Fruit fly (Drosophila melanogaster) whole organism, wandering third instar larva: ENCODE measurements around the gene CG32032.

Experiments
- Abd-B ChIP-seq: fragments of >200 bp; optimal IDR thresholded peaks from 2 replicates; lab custom pipeline; 2017; ENCODE audit warnings: missing biosample characterization, missing genetic modification characterization
- CG32264 ChIP-seq: fragments of 200-800 bp; sonication (Bioruptor generic); optimal IDR thresholded peaks from 2 replicates; lab custom pipeline; 2016; ENCODE audit warnings: missing biosample characterization, missing genetic modification characterization
- CG9705 ChIP-seq: fragments of 200-800 bp; sonication (Bioruptor generic); optimal IDR thresholded peaks from 2 replicates; lab custom pipeline; 2018; ENCODE audit warnings: missing biosample characterization, mild to moderate bottlenecking, missing genetic modification characterization
- CrebA ChIP-seq: fragments of 200-800 bp; sonication (Bioruptor generic); optimal IDR thresholded peaks from 2 replicates; lab custom pipeline; 2016; ENCODE audit warnings: missing biosample characterization, mild to moderate bottlenecking, missing genetic modification characterization, borderline replicate concordance
- Dfd ChIP-seq: fragments of >200 bp; optimal IDR thresholded peaks from 2 replicates; lab custom pipeline; 2017; ENCODE audit warnings: missing biosample characterization, missing genetic modification characterization
- Dif ChIP-seq: fragments of 200-275, 200-300 bp; sonication (Bioruptor generic); optimal IDR thresholded peaks from 2 replicates; lab custom pipeline; 2018; ENCODE audit warnings: missing biosample characterization, missing genetic modification characterization; ENCODE audit not compliant: partially characterized antibody
- GATAd ChIP-seq: sonication (Bioruptor generic); optimal IDR thresholded peaks from 2 replicates; lab custom pipeline; 2016; ENCODE audit warnings: missing biosample characterization, missing genetic modification characterization
- HLH106 ChIP-seq: fragments of 200-800 bp; optimal IDR thresholded peaks from 3 replicates; lab custom pipeline; 2019; ENCODE audit warnings: missing biosample characterization, mild to moderate bottlenecking, missing genetic modification characterization, moderate library complexity
- Hnf4 ChIP-seq: fragments of 200-800 bp; sonication (Bioruptor generic); optimal IDR thresholded peaks from 2 replicates; lab custom pipeline; 2016; ENCODE audit warnings: missing biosample characterization, mild to moderate bottlenecking, missing genetic modification characterization
- Hr78 ChIP-seq: fragments of >200 bp; optimal IDR thresholded peaks from 2 replicates; lab custom pipeline; 2017; ENCODE audit warnings: missing biosample characterization, missing genetic modification characterization
- Hr83 ChIP-seq: fragments of 200-300 bp; sonication (Bioruptor generic); optimal IDR thresholded peaks from 2 replicates; lab custom pipeline; 2016; ENCODE audit warnings: missing biosample characterization, mild to moderate bottlenecking, missing genetic modification characterization, moderate library complexity; ENCODE audit not compliant: poor library complexity, severe bottlenecking
- Jra ChIP-seq: sonication (Bioruptor generic); optimal IDR thresholded peaks from 2 replicates; lab custom pipeline; 2016; ENCODE audit warnings: missing biosample characterization, missing genetic modification characterization
- Mio ChIP-seq: sonication (Bioruptor generic); optimal IDR thresholded peaks from 2 replicates; lab custom pipeline; 2016; ENCODE audit warnings: missing biosample characterization, missing genetic modification characterization
- Myc ChIP-seq: fragments of >200 bp; optimal IDR thresholded peaks from 2 replicates; lab custom pipeline; 2017
- N ChIP-seq: fragments of >200 bp; optimal IDR thresholded peaks from 2 replicates; lab custom pipeline; 2018; ENCODE audit warnings: missing biosample characterization, missing external identifiers, missing genetic modification characterization
- OdsH ChIP-seq: fragments of 200-800 bp; sonication (Bioruptor generic); optimal IDR thresholded peaks from 2 replicates; lab custom pipeline; 2016; ENCODE audit warnings: missing biosample characterization, mild to moderate bottlenecking, missing genetic modification characterization
- Rel ChIP-seq, 2 experiments: fragments of 200-800 bp; sonication (Bioruptor generic) in 1 of 2; optimal IDR thresholded peaks; 2 replicates in 1 of 2; 3 replicates in 1 of 2; lab custom pipeline; 2016 to 2019; ENCODE audit warnings: mild to moderate bottlenecking in 2 of 2, missing biosample characterization in 2 of 2, missing genetic modification characterization in 2 of 2, moderate library complexity in 1 of 2
- Sp1 ChIP-seq: fragments of 200-800 bp; sonication (Bioruptor generic); optimal IDR thresholded peaks from 3 replicates; lab custom pipeline; 2019; ENCODE audit warnings: missing biosample characterization, mild to moderate bottlenecking, missing genetic modification characterization, moderate library complexity
- Vsx2 ChIP-seq: fragments of 200-300, 225-300 bp; sonication (Bioruptor generic); optimal IDR thresholded peaks from 2 replicates; lab custom pipeline; 2018; ENCODE audit warnings: missing biosample characterization, missing genetic modification characterization; ENCODE audit not compliant: partially characterized antibody
- br ChIP-seq: fragments of 200-800 bp; sonication (Bioruptor generic); optimal IDR thresholded peaks from 2 replicates; lab custom pipeline; 2016; ENCODE audit warnings: missing biosample characterization, missing genetic modification characterization
- brk ChIP-seq: fragments of 200-800 bp; sonication (Bioruptor generic); optimal IDR thresholded peaks from 2 replicates; lab custom pipeline; 2016; ENCODE audit warnings: missing biosample characterization, mild to moderate bottlenecking, missing genetic modification characterization
- dl ChIP-seq, 2 experiments: fragments of 175-275, 200-275 bp in 1 of 2; fragments of 200-275 bp in 1 of 2; sonication (Bioruptor generic); optimal IDR thresholded peaks; lab custom pipeline; 2018; ENCODE audit warnings: mild to moderate bottlenecking in 2 of 2, missing biosample characterization in 2 of 2, missing genetic modification characterization in 2 of 2, moderate library complexity in 2 of 2; ENCODE audit not compliant: partially characterized antibody in 2 of 2, insufficient read depth in 1 of 2
- dmrt93B ChIP-seq: fragments of 200-800 bp; sonication (Bioruptor generic); optimal IDR thresholded peaks from 2 replicates; lab custom pipeline; 2018; ENCODE audit warnings: missing biosample characterization, mild to moderate bottlenecking, missing genetic modification characterization
- dsf ChIP-seq: sonication (Bioruptor generic); optimal IDR thresholded peaks from 2 replicates; lab custom pipeline; 2016; ENCODE audit warnings: missing biosample characterization, missing genetic modification characterization, borderline replicate concordance
- ey ChIP-seq: fragments of 200-800 bp; sonication (Bioruptor generic); optimal IDR thresholded peaks from 2 replicates; lab custom pipeline; 2016; ENCODE audit warnings: missing biosample characterization, missing genetic modification characterization
- foxo ChIP-seq, 2 experiments: fragments of 200-800 bp; sonication (Bioruptor generic); optimal IDR thresholded peaks; 2 replicates in 1 of 2; 3 replicates in 1 of 2; lab custom pipeline; 2016 to 2017; ENCODE audit warnings: missing biosample characterization in 2 of 2, missing genetic modification characterization in 2 of 2
- fru ChIP-seq: fragments of 200-800 bp; sonication (Bioruptor generic); optimal IDR thresholded peaks from 3 replicates; lab custom pipeline; 2016; ENCODE audit warnings: missing biosample characterization, mild to moderate bottlenecking, missing genetic modification characterization
- h ChIP-seq: fragments of 200-800 bp; sonication (Bioruptor generic); optimal IDR thresholded peaks from 3 replicates; lab custom pipeline; 2016; ENCODE audit warnings: missing biosample characterization, mild to moderate bottlenecking, missing genetic modification characterization
- jim ChIP-seq: fragments of 175-275, 200-325 bp; sonication (Bioruptor generic); optimal IDR thresholded peaks from 2 replicates; lab custom pipeline; 2016; ENCODE audit warnings: missing biosample characterization, mild to moderate bottlenecking, missing genetic modification characterization
- lola ChIP-seq: fragments of >200 bp; optimal IDR thresholded peaks from 2 replicates; lab custom pipeline; 2017; ENCODE audit warnings: missing biosample characterization, missing genetic modification characterization
- pan ChIP-seq: fragments of >200 bp; optimal IDR thresholded peaks from 2 replicates; lab custom pipeline; 2017
- psq ChIP-seq: fragments of 200-800 bp; sonication (Bioruptor generic); optimal IDR thresholded peaks from 3 replicates; lab custom pipeline; 2017; ENCODE audit warnings: missing biosample characterization, mild to moderate bottlenecking, missing genetic modification characterization, moderate library complexity
- rgr ChIP-seq: fragments of 200-800 bp; sonication (Bioruptor generic); optimal IDR thresholded peaks from 3 replicates; lab custom pipeline; 2016; ENCODE audit warnings: missing biosample characterization, mild to moderate bottlenecking, missing genetic modification characterization
- sage ChIP-seq: fragments of 200-800 bp; sonication (Bioruptor generic); optimal IDR thresholded peaks from 2 replicates; lab custom pipeline; 2016; ENCODE audit warnings: missing biosample characterization, mild to moderate bottlenecking, missing genetic modification characterization
- sv ChIP-seq: fragments of 200-800 bp; sonication (Bioruptor generic); optimal IDR thresholded peaks from 3 replicates; lab custom pipeline; 2016; ENCODE audit warnings: missing biosample characterization, missing genetic modification characterization
- tai ChIP-seq: sonication (Bioruptor generic); optimal IDR thresholded peaks from 2 replicates; lab custom pipeline; 2016; ENCODE audit warnings: missing biosample characterization, missing genetic modification characterization
- usp ChIP-seq: fragments of >200 bp; optimal IDR thresholded peaks from 2 replicates; lab custom pipeline; 2017; ENCODE audit warnings: missing biosample characterization, missing genetic modification characterization
- woc ChIP-seq: sonication (Bioruptor generic); optimal IDR thresholded peaks from 2 replicates; lab custom pipeline; 2016; ENCODE audit warnings: missing biosample characterization, mild to moderate bottlenecking, missing genetic modification characterization

CG32032 gene

dm6 chr3L:9072062-9072730 is 20.7 kb upstream of the CG32032 start:
- TF ChIP-seq Hnf4, result peak; percentile 19
- TF ChIP-seq Rel (GFP tag; optimal IDR thresholded peaks at IDR 0.05; lab: Kevin White, UChicago), result no peak
- TF ChIP-seq Rel (tag; optimal IDR thresholded peaks at IDR 0.05; lab: Kevin White, UChicago), result peak; percentile 100
- no peak for TF ChIP-seq GATAd (GFP tag; lab: Kevin White, UChicago)
- TF ChIP-seq brk (GFP tag; lab: Kevin White, UChicago), result peak; percentile 34
- peak; percentile 9 for TF ChIP-seq OdsH
- TF ChIP-seq Hr83, result peak; percentile 14
- TF ChIP-seq Hr78 (GFP tag; lab: Kevin White, UChicago), result no peak
- peak; percentile 21 for TF ChIP-seq sage (GFP tag; lab: Kevin White, UChicago)
- peak; percentile 68 for TF ChIP-seq CrebA (GFP tag; lab: Kevin White, UChicago)
- TF ChIP-seq fru, result no peak
- no peak for TF ChIP-seq Sp1 (GFP tag; lab: Kevin White, UChicago)
- TF ChIP-seq CG9705 (GFP tag; lab: Kevin White, UChicago), result no peak
- no peak for TF ChIP-seq psq (GFP tag; lab: Kevin White, UChicago)
- TF ChIP-seq woc (GFP tag; lab: Kevin White, UChicago), result no peak
- TF ChIP-seq, all 38 proteins: peak for 7

dm6 chr3L:9072731-9073385 is 20.0 kb upstream of the CG32032 start, which contains the start of the genes CG4911 and CG4942:
Gene CG4911 (minus strand): TSS chr3L:9072731.
Gene CG4942 (plus strand): TSS chr3L:9073105.
- TF ChIP-seq psq (GFP tag; lab: Kevin White, UChicago), result peak; percentile 38
- peak; percentile 57 for TF ChIP-seq CG9705 (GFP tag; lab: Kevin White, UChicago)
- no peak for TF ChIP-seq Rel (GFP tag; optimal IDR thresholded peaks at IDR 0.05; lab: Kevin White, UChicago)
- no peak for TF ChIP-seq Rel (tag; optimal IDR thresholded peaks at IDR 0.05; lab: Kevin White, UChicago)
- TF ChIP-seq usp, result no peak
- no peak for TF ChIP-seq Mio (GFP tag; lab: Kevin White, UChicago)
- peak; percentile 52 for TF ChIP-seq dmrt93B
- TF ChIP-seq GATAd (GFP tag; lab: Kevin White, UChicago), result peak; percentile 65
- TF ChIP-seq br (GFP tag; lab: Kevin White, UChicago), result no peak
- no peak for TF ChIP-seq jim
- TF ChIP-seq woc (GFP tag; lab: Kevin White, UChicago), result peak; percentile 41
- peak; percentile 59 for TF ChIP-seq dsf (GFP tag; lab: Kevin White, UChicago)
- no peak for TF ChIP-seq CG32264 (GFP tag; lab: Kevin White, UChicago)
- peak; percentile 58 for TF ChIP-seq rgr (GFP tag; lab: Kevin White, UChicago)
- TF ChIP-seq ey, result peak; percentile 72
- peak; percentile 63 for TF ChIP-seq Hnf4
- no peak for TF ChIP-seq lola (GFP tag; lab: Kevin White, UChicago)
- peak in 1 of 2 experiments; percentile 57 for TF ChIP-seq foxo (GFP tag; optimal IDR thresholded peaks at IDR 0.05; lab: Kevin White, UChicago)
- no peak for TF ChIP-seq N (GFP tag; lab: Kevin White, UChicago)
- TF ChIP-seq Sp1 (GFP tag; lab: Kevin White, UChicago), result peak; percentile 54
- TF ChIP-seq OdsH, result peak; percentile 46
- TF ChIP-seq dl (GFP tag; optimal IDR thresholded peaks at IDR 0.05; lab: Kevin White, UChicago; ENCODE audit: insufficient read depth in 1 of 2, partially characterized antibody in 2 of 2), result no peak
- TF ChIP-seq Dfd (GFP tag; lab: Kevin White, UChicago), result no peak
- no peak for TF ChIP-seq Abd-B (GFP tag; lab: Kevin White, UChicago)
- TF ChIP-seq brk (GFP tag; lab: Kevin White, UChicago), result peak; percentile 20
- peak; percentile 59 for TF ChIP-seq sv (GFP tag; lab: Kevin White, UChicago)
- no peak for TF ChIP-seq Myc
- no peak for TF ChIP-seq Vsx2 (GFP tag; lab: Kevin White, UChicago)
- TF ChIP-seq Hr83, result no peak
- TF ChIP-seq HLH106 (tag; lab: Kevin White, UChicago), result peak; percentile 80
- TF ChIP-seq Hr78 (GFP tag; lab: Kevin White, UChicago), result no peak
- no peak for TF ChIP-seq pan
- no peak for TF ChIP-seq sage (GFP tag; lab: Kevin White, UChicago)
- TF ChIP-seq Dif, result no peak
- TF ChIP-seq CrebA (GFP tag; lab: Kevin White, UChicago), result no peak
- TF ChIP-seq tai, result peak; percentile 85
- TF ChIP-seq Jra, result peak; percentile 52
- TF ChIP-seq fru, result peak; percentile 57
- peak; percentile 35 for TF ChIP-seq h (GFP tag; lab: Kevin White, UChicago)
